Fruit fly (Drosophila melanogaster) whole organism, adult: ENCODE measurements around the gene CG11586.

Source experiments
- CG12768 ChIP-seq: fragments of 200-800 bp; sonication (Bioruptor generic); optimal IDR thresholded peaks from 2 replicates; lab custom pipeline; 2017; ENCODE audit warnings: missing biosample characterization, missing genetic modification characterization, mild to moderate bottlenecking, moderate library complexity, missing genetic modification reagents
- CG33017 ChIP-seq: fragments of 200-800 bp; sonication (Bioruptor generic); optimal IDR thresholded peaks from 2 replicates; lab custom pipeline; 2018; ENCODE audit warnings: missing biosample characterization, mild to moderate bottlenecking, missing genetic modification characterization, moderate library complexity
- CG5204 ChIP-seq: fragments of 200-800 bp; sonication (Bioruptor generic); optimal IDR thresholded peaks from 2 replicates; lab custom pipeline; 2016; ENCODE audit warnings: missing biosample characterization, missing genetic modification characterization
- CG7101 ChIP-seq: fragments of 200-800 bp; sonication (Bioruptor generic); optimal IDR thresholded peaks from 2 replicates; lab custom pipeline; 2018; ENCODE audit warnings: missing biosample characterization, mild to moderate bottlenecking, missing genetic modification characterization, moderate library complexity
- Crg-1 ChIP-seq: fragments of 200-800 bp; sonication (Bioruptor generic); optimal IDR thresholded peaks from 2 replicates; lab custom pipeline; 2016; ENCODE audit warnings: missing biosample characterization, missing genetic modification characterization
- Hr96 ChIP-seq: fragments of 200-800 bp; sonication (Bioruptor generic); optimal IDR thresholded peaks from 2 replicates; lab custom pipeline; 2016; ENCODE audit warnings: missing biosample characterization, missing genetic modification characterization
- Mnt ChIP-seq: fragments of 200-800 bp; sonication (Bioruptor generic); optimal IDR thresholded peaks from 2 replicates; lab custom pipeline; 2016; ENCODE audit warnings: missing biosample characterization, mild to moderate bottlenecking, missing genetic modification characterization
- bab1 ChIP-seq: fragments of 200-800 bp; sonication (Bioruptor generic); optimal IDR thresholded peaks from 3 replicates; lab custom pipeline; 2019; ENCODE audit warnings: missing biosample characterization, mild to moderate bottlenecking, missing genetic modification characterization, moderate library complexity
- kay ChIP-seq: fragments of 200-800 bp; sonication (Bioruptor generic); peaks from one replicate; lab custom pipeline; 2016; ENCODE audit warnings: missing biosample characterization, missing genetic modification characterization, borderline replicate concordance
- ovo ChIP-seq: fragments of 200-800 bp; sonication (Bioruptor generic); optimal IDR thresholded peaks from 2 replicates; lab custom pipeline; 2016; ENCODE audit warnings: missing biosample characterization, missing genetic modification characterization

dm6 chr3L:4265836-4266235, 3.6 kb upstream of the CG11586 start:
- TF ChIP-seq CG12768 (GFP tag; lab: Kevin White, UChicago): no peak
- no peak for TF ChIP-seq CG7101
- no peak for TF ChIP-seq ovo (GFP tag; lab: Kevin White, UChicago)
- TF ChIP-seq CG5204: no peak
- no peak for TF ChIP-seq CG33017 (tag; lab: Kevin White, UChicago)
- no peak for TF ChIP-seq Crg-1 (GFP tag; lab: Kevin White, UChicago)
- no peak for TF ChIP-seq bab1 (GFP tag; lab: Kevin White, UChicago)
- TF ChIP-seq Hr96 (GFP tag; lab: Kevin White, UChicago): no peak
- TF ChIP-seq Mnt (GFP tag; lab: Kevin White, UChicago): no peak
- no peak for TF ChIP-seq kay (GFP tag; lab: Kevin White, UChicago)
